ENCODE assay signal across 1 fruit fly cellular context in the genomic region with DNA sequence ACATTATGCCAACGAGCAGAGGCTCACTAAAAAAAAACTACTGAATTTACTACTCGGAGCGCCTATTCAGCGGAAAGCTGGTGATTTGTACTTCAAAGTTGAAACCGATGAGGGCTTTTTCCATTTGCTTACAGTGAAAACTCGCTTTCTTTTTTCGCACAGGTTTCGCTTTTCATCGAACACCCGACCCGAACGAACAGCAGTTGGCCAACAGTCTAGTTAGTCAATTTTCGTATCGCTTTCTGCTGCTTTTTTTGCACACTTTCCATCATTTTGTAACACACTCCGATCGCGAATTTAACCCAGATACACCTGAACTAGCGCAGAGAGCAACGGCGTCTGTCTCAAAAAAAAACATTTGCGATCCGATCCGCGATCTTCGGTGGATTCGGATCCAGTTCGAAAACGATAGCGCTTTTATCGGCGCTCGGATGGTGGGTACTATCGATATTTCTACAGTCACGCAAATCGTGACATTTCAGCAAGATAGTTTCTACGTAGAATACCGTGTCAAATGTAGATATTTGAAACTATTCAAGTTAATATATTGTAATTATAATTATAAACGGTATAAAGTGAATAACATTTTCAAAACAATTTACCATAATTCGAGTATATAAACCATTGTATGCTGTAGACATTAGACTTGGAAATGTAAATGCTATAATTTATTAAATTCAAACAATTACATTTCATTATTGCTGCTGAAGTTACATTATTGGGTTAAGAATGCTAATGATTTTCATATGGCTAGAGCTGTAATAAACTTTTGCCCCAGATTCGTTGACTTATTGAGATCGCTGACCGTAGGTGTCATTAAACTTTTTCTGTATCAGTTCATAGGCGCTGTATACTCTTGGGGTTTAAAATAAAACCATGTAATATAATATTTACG.
TF ChIP-seq lines count a peak whose summit lies in the region.

CG5346 (minus strand) TSS at position 400 of the 895 bp plus-strand sequence.

TF ChIP-seq in whole organism, embryonic, 481 proteins besides CTCF, POLR2A, EP300 and RAD21 (continued from another document and continues in another):
- TF ChIP-seq YL-1 (GFP tag; optimal IDR thresholded peaks at IDR 0.05; lab: Kevin White, UChicago) = no peak
- TF ChIP-seq crp (GFP tag; optimal IDR thresholded peaks at IDR 0.05; lab: Kevin White, UChicago) = no peak
- TF ChIP-seq CG14014 (GFP tag; IDR thresholded peaks at IDR 0.05; lab: Robert Waterston, UW) = no peak
- TF ChIP-seq CG14965 (GFP tag; optimal IDR thresholded peaks at IDR 0.05; lab: Kevin White, UChicago; ENCODE audit: borderline replicate concordance) = no peak
- no peak for TF ChIP-seq CG6272 (GFP tag; IDR thresholded peaks at IDR 0.05; lab: Robert Waterston, UW)
- peak; percentile 99 for TF ChIP-seq CG15514 (GFP tag; optimal IDR thresholded peaks at IDR 0.05; lab: Kevin White, UChicago)
- TF ChIP-seq tna (GFP tag; IDR thresholded peaks at IDR 0.05; lab: Robert Waterston, UW; ENCODE audit: partially characterized antibody) = peak; percentile 79
- TF ChIP-seq fd102C (GFP tag; optimal IDR thresholded peaks at IDR 0.05; lab: Kevin White, UChicago) = no peak
- TF ChIP-seq Dp (GFP tag; optimal IDR thresholded peaks at IDR 0.05; lab: Kevin White, UChicago) = peak; percentile 61
- no peak for TF ChIP-seq br (optimal IDR thresholded peaks at IDR 0.05; lab: Kevin White, UChicago)
- no peak for TF ChIP-seq Ptx1 (GFP tag; IDR thresholded peaks at IDR 0.05; lab: Robert Waterston, UW)
- TF ChIP-seq CG10959 (GFP tag; IDR thresholded peaks at IDR 0.05; lab: Robert Waterston, UW) = no peak
- TF ChIP-seq fd96Cb (tag; optimal IDR thresholded peaks at IDR 0.05; lab: Kevin White, UChicago) = no peak
- TF ChIP-seq nerfin-1 (tag; optimal IDR thresholded peaks at IDR 0.05; lab: Kevin White, UChicago) = no peak
- TF ChIP-seq caup (GFP tag; optimal IDR thresholded peaks at IDR 0.05; lab: Kevin White, UChicago; ENCODE audit: severe bottlenecking) = no peak
- no peak for TF ChIP-seq pnt (GFP tag; optimal IDR thresholded peaks at IDR 0.05; lab: Kevin White, UChicago)
- no peak for TF ChIP-seq ro (GFP tag; IDR thresholded peaks at IDR 0.05; lab: Robert Waterston, UW)
- no peak for TF ChIP-seq HLHmδ (GFP tag; optimal IDR thresholded peaks at IDR 0.05; lab: Kevin White, UChicago)
- TF ChIP-seq CG8089 (GFP tag; optimal IDR thresholded peaks at IDR 0.05; lab: Kevin White, UChicago) = no peak
- TF ChIP-seq CG11504 (tag; optimal IDR thresholded peaks at IDR 0.05; lab: Kevin White, UChicago) = no peak
- TF ChIP-seq CG17568 (GFP tag; optimal IDR thresholded peaks at IDR 0.05; lab: Kevin White, UChicago) = no peak
- TF ChIP-seq CG16813 (GFP tag; IDR thresholded peaks at IDR 0.05; lab: Robert Waterston, UW; ENCODE audit: partially characterized antibody) = peak; percentile 88
- TF ChIP-seq Bdp1 (GFP tag; optimal IDR thresholded peaks at IDR 0.05; lab: Kevin White, UChicago) = no peak
- no peak for TF ChIP-seq CG10274 (GFP tag; optimal IDR thresholded peaks at IDR 0.05; lab: Kevin White, UChicago)
- TF ChIP-seq her (GFP tag; optimal IDR thresholded peaks at IDR 0.05; lab: Kevin White, UChicago) = no peak
- TF ChIP-seq unc-4 (GFP tag; IDR thresholded peaks at IDR 0.05; lab: Robert Waterston, UW; ENCODE audit: partially characterized antibody) = peak; percentile 73
- TF ChIP-seq BEAF-32 (GFP tag; optimal IDR thresholded peaks at IDR 0.05; lab: Kevin White, UChicago) = peak; percentile 82
- TF ChIP-seq CG1024 (GFP tag; IDR thresholded peaks at IDR 0.05; lab: Robert Waterston, UW) = no peak
- TF ChIP-seq Ssrp (tag; optimal IDR thresholded peaks at IDR 0.05; lab: Kevin White, UChicago) = no peak
- TF ChIP-seq CG7987 (GFP tag; optimal IDR thresholded peaks at IDR 0.05; lab: Kevin White, UChicago) = peak; percentile 36
- no peak for TF ChIP-seq CG8290 (GFP tag; optimal IDR thresholded peaks at IDR 0.05; lab: Kevin White, UChicago)
- peak in 1 of 2 experiments; percentile 37 for TF ChIP-seq CG8290 (tag; optimal IDR thresholded peaks at IDR 0.05; lab: Kevin White, UChicago)
- no peak for TF ChIP-seq tap (tag; optimal IDR thresholded peaks at IDR 0.05; lab: Kevin White, UChicago)
- TF ChIP-seq Rfx (GFP tag; IDR thresholded peaks at IDR 0.05; lab: Robert Waterston, UW) = peak; percentile 30; the same call in 1 of the 2 replicates
- peak; percentile 88 for TF ChIP-seq HLH4C (GFP tag; IDR thresholded peaks at IDR 0.05; lab: Robert Waterston, UW; ENCODE audit: partially characterized antibody)
- peak; percentile 4 for TF ChIP-seq Lhr (GFP tag; optimal IDR thresholded peaks at IDR 0.05; lab: Kevin White, UChicago)
- TF ChIP-seq Fer3 (tag; optimal IDR thresholded peaks at IDR 0.05; lab: Kevin White, UChicago) = no peak
- no peak for TF ChIP-seq dpn (GFP tag; optimal IDR thresholded peaks at IDR 0.05; lab: Kevin White, UChicago)
- peak; percentile 55; the same call in 2 of the 3 replicates for TF ChIP-seq Doc3 (GFP tag; IDR thresholded peaks at IDR 0.05; lab: Robert Waterston, UW; ENCODE audit: partially characterized antibody)
- TF ChIP-seq Abd-B (GFP tag; optimal IDR thresholded peaks at IDR 0.05; lab: Kevin White, UChicago) = no peak
- no peak for TF ChIP-seq CG12391 (tag; optimal IDR thresholded peaks at IDR 0.05; lab: Kevin White, UChicago)
- no peak for TF ChIP-seq CG8388 (GFP tag; optimal IDR thresholded peaks at IDR 0.05; lab: Kevin White, UChicago)
- no peak for TF ChIP-seq CG7271 (tag; optimal IDR thresholded peaks at IDR 0.05; lab: Kevin White, UChicago)
- no peak for TF ChIP-seq trem (tag; optimal IDR thresholded peaks at IDR 0.05; lab: Kevin White, UChicago)
- no peak for TF ChIP-seq Pdp1 (GFP tag; optimal IDR thresholded peaks at IDR 0.05; lab: Kevin White, UChicago)
- TF ChIP-seq CG15011 (GFP tag; optimal IDR thresholded peaks at IDR 0.05; lab: Kevin White, UChicago) = no peak
- TF ChIP-seq Camta (GFP tag; optimal IDR thresholded peaks at IDR 0.05; lab: Kevin White, UChicago) = no peak
- no peak for TF ChIP-seq CG18011 (GFP tag; optimal IDR thresholded peaks at IDR 0.05; lab: Kevin White, UChicago)
- TF ChIP-seq CG2202 (tag; optimal IDR thresholded peaks at IDR 0.05; lab: Kevin White, UChicago) = no peak
- TF ChIP-seq sens (GFP tag; lab: Kevin White, UChicago) = peak; percentile 46
- peak; percentile 54 for TF ChIP-seq CG2129 (GFP tag; IDR thresholded peaks at IDR 0.05; lab: Robert Waterston, UW; ENCODE audit: partially characterized antibody)
- TF ChIP-seq aop (GFP tag; IDR thresholded peaks at IDR 0.05; lab: Robert Waterston, UW) = no peak
- peak; percentile 87 for TF ChIP-seq knrl (GFP tag; IDR thresholded peaks at IDR 0.05; lab: Robert Waterston, UW; ENCODE audit: partially characterized antibody)
- TF ChIP-seq CG9797 (GFP tag; optimal IDR thresholded peaks at IDR 0.05; lab: Kevin White, UChicago) = no peak
- TF ChIP-seq p53 (GFP tag; optimal IDR thresholded peaks at IDR 0.05; lab: Kevin White, UChicago) = no peak
- TF ChIP-seq dan (GFP tag; IDR thresholded peaks at IDR 0.05; lab: Robert Waterston, UW) = no peak
- TF ChIP-seq rib (GFP tag; IDR thresholded peaks at IDR 0.05; lab: Robert Waterston, UW) = peak; percentile 61
- no peak for TF ChIP-seq C15 (GFP tag; IDR thresholded peaks at IDR 0.05; lab: Robert Waterston, UW)
- TF ChIP-seq ato (GFP tag; IDR thresholded peaks at IDR 0.05; lab: Robert Waterston, UW; ENCODE audit: partially characterized antibody) = peak; percentile 87
- no peak for TF ChIP-seq CkIIα-i1 (GFP tag; IDR thresholded peaks at IDR 0.05; lab: Robert Waterston, UW)
- no peak for TF ChIP-seq CG6765 (GFP tag; optimal IDR thresholded peaks at IDR 0.05; lab: Kevin White, UChicago)
- TF ChIP-seq inv (GFP tag; IDR thresholded peaks at IDR 0.05; lab: Robert Waterston, UW; ENCODE audit: partially characterized antibody) = peak; percentile 78
- peak; percentile 28 for TF ChIP-seq gro (GFP tag; optimal IDR thresholded peaks at IDR 0.05; lab: Kevin White, UChicago)
- TF ChIP-seq Hand (GFP tag; optimal IDR thresholded peaks at IDR 0.05; lab: Kevin White, UChicago) = no peak
- TF ChIP-seq zen2 (GFP tag; IDR thresholded peaks at IDR 0.05; lab: Robert Waterston, UW; ENCODE audit: partially characterized antibody) = peak; percentile 36; the same call in 2 of the 3 replicates
- TF ChIP-seq twi (tag; optimal IDR thresholded peaks at IDR 0.05; lab: Kevin White, UChicago) = no peak
- no peak for TF ChIP-seq Nf-YA (GFP tag; IDR thresholded peaks at IDR 0.05; lab: Robert Waterston, UW)
- TF ChIP-seq CG9932 (GFP tag; IDR thresholded peaks at IDR 0.05; lab: Robert Waterston, UW) = peak; percentile 38; the same call in 1 of the 2 replicates
- no peak for TF ChIP-seq CG32767 (GFP tag; IDR thresholded peaks at IDR 0.05; lab: Robert Waterston, UW)
- TF ChIP-seq CG17361 (GFP tag; IDR thresholded peaks at IDR 0.05; lab: Robert Waterston, UW) = 0 out of 3 replicates have a peak, but pooled peaks have one; percentile 19
- TF ChIP-seq Hr51 (GFP tag; optimal IDR thresholded peaks at IDR 0.05; lab: Kevin White, UChicago) = no peak
- peak; percentile 69 for TF ChIP-seq E2f2 (GFP tag; IDR thresholded peaks at IDR 0.05; lab: Robert Waterston, UW)
- TF ChIP-seq Side (GFP tag; optimal IDR thresholded peaks at IDR 0.05; lab: Kevin White, UChicago) = no peak
- peak; percentile 60 for TF ChIP-seq sqz (GFP tag; optimal IDR thresholded peaks at IDR 0.05; lab: Kevin White, UChicago)
- TF ChIP-seq Taf1 (GFP tag; IDR thresholded peaks at IDR 0.05; lab: Robert Waterston, UW) = no peak
- no peak for TF ChIP-seq Bteb2 (GFP tag; optimal IDR thresholded peaks at IDR 0.05; lab: Kevin White, UChicago)
- TF ChIP-seq CG1603 (tag; optimal IDR thresholded peaks at IDR 0.05; lab: Kevin White, UChicago) = peak; percentile 38
- TF ChIP-seq sima (GFP tag; optimal IDR thresholded peaks at IDR 0.05; lab: Kevin White, UChicago) = no peak
- peak; percentile 89 for TF ChIP-seq CG7963 (GFP tag; IDR thresholded peaks at IDR 0.05; lab: Robert Waterston, UW; ENCODE audit: partially characterized antibody)
- no peak for TF ChIP-seq yki (optimal IDR thresholded peaks at IDR 0.05; lab: Kevin White, UChicago)
- no peak for TF ChIP-seq bcd (GFP tag; optimal IDR thresholded peaks at IDR 0.05; lab: Kevin White, UChicago)
- TF ChIP-seq bbx (GFP tag; IDR thresholded peaks at IDR 0.05; lab: Robert Waterston, UW; ENCODE audit: partially characterized antibody) = peak; percentile 91
- no peak for TF ChIP-seq bowl (GFP tag; IDR thresholded peaks at IDR 0.05; lab: Robert Waterston, UW)
- TF ChIP-seq fd64A (GFP tag; optimal IDR thresholded peaks at IDR 0.05; lab: Kevin White, UChicago) = no peak
- peak; percentile 16 for TF ChIP-seq CG14710 (tag; optimal IDR thresholded peaks at IDR 0.05; lab: Kevin White, UChicago)
- TF ChIP-seq schlank (tag; optimal IDR thresholded peaks at IDR 0.05; lab: Kevin White, UChicago) = no peak
- TF ChIP-seq Ada2b (GFP tag; IDR thresholded peaks at IDR 0.05; lab: Robert Waterston, UW) = no peak
- TF ChIP-seq CG9215 (GFP tag; IDR thresholded peaks at IDR 0.05; lab: Robert Waterston, UW) = no peak
- no peak for TF ChIP-seq al (GFP tag; IDR thresholded peaks at IDR 0.05; lab: Robert Waterston, UW)
- TF ChIP-seq btn (GFP tag; optimal IDR thresholded peaks at IDR 0.05; lab: Kevin White, UChicago) = no peak
- peak; percentile 45; the same call in 1 of the 2 replicates for TF ChIP-seq NFAT (GFP tag; IDR thresholded peaks at IDR 0.05; lab: Robert Waterston, UW)
- TF ChIP-seq otp (GFP tag; IDR thresholded peaks at IDR 0.05; lab: Robert Waterston, UW) = no peak
- TF ChIP-seq CG13287 (GFP tag; IDR thresholded peaks at IDR 0.05; lab: Robert Waterston, UW; ENCODE audit: partially characterized antibody) = peak; percentile 87
- peak; percentile 92 for TF ChIP-seq amos (GFP tag; IDR thresholded peaks at IDR 0.05; lab: Robert Waterston, UW; ENCODE audit: partially characterized antibody)
- no peak for TF ChIP-seq CG6813 (GFP tag; optimal IDR thresholded peaks at IDR 0.05; lab: Kevin White, UChicago)
- peak; percentile 9 for TF ChIP-seq zen (tag; optimal IDR thresholded peaks at IDR 0.05; lab: Kevin White, UChicago)
- TF ChIP-seq Bgb (GFP tag; IDR thresholded peaks at IDR 0.05; lab: Robert Waterston, UW; ENCODE audit: partially characterized antibody) = peak; percentile 95
- no peak for TF ChIP-seq CG31224 (GFP tag; IDR thresholded peaks at IDR 0.05; lab: Robert Waterston, UW)
- TF ChIP-seq CG17912 (GFP tag; optimal IDR thresholded peaks at IDR 0.05; lab: Kevin White, UChicago) = no peak
- TF ChIP-seq Eip74EF (GFP tag; optimal IDR thresholded peaks at IDR 0.05; lab: Kevin White, UChicago) = no peak
- TF ChIP-seq jumu (GFP tag; optimal IDR thresholded peaks at IDR 0.05; lab: Kevin White, UChicago) = no peak
- TF ChIP-seq CG2116 (GFP tag; optimal IDR thresholded peaks at IDR 0.05; lab: Kevin White, UChicago) = peak; percentile 41
- TF ChIP-seq ken (GFP tag; IDR thresholded peaks at IDR 0.05; lab: Robert Waterston, UW) = no peak
- TF ChIP-seq tll (GFP tag; optimal IDR thresholded peaks at IDR 0.05; lab: Kevin White, UChicago) = no peak
- no peak for TF ChIP-seq psq (GFP tag; optimal IDR thresholded peaks at IDR 0.05; lab: Kevin White, UChicago)
- TF ChIP-seq sna (GFP tag; IDR thresholded peaks at IDR 0.05; lab: Robert Waterston, UW; ENCODE audit: partially characterized antibody) = peak; percentile 47; the same call in 1 of the 2 replicates
- no peak for TF ChIP-seq Spps (tag; optimal IDR thresholded peaks at IDR 0.05; lab: Kevin White, UChicago)
- TF ChIP-seq Rx (GFP tag; IDR thresholded peaks at IDR 0.05; lab: Robert Waterston, UW) = no peak
- peak; percentile 27 for TF ChIP-seq MBD-R2 (GFP tag; IDR thresholded peaks at IDR 0.05; lab: Robert Waterston, UW)
- no peak for TF ChIP-seq CG31365 (tag; optimal IDR thresholded peaks at IDR 0.05; lab: Kevin White, UChicago)
- no peak for TF ChIP-seq CG18619 (GFP tag; optimal IDR thresholded peaks at IDR 0.05; lab: Kevin White, UChicago)
- peak; percentile 53 for TF ChIP-seq pzg (GFP tag; optimal IDR thresholded peaks at IDR 0.05; lab: Kevin White, UChicago)
- no peak for TF ChIP-seq scrt (GFP tag; optimal IDR thresholded peaks at IDR 0.05; lab: Kevin White, UChicago)
- TF ChIP-seq sob (GFP tag; IDR thresholded peaks at IDR 0.05; lab: Robert Waterston, UW) = no peak
- no peak for TF ChIP-seq CG11093 (GFP tag; IDR thresholded peaks at IDR 0.05; lab: Robert Waterston, UW)
- TF ChIP-seq Dip2 (GFP tag; IDR thresholded peaks at IDR 0.05; lab: Robert Waterston, UW) = no peak
- TF ChIP-seq gem (tag; optimal IDR thresholded peaks at IDR 0.05; lab: Kevin White, UChicago) = no peak
- no peak for TF ChIP-seq Sin3A (optimal IDR thresholded peaks at IDR 0.05; lab: Kevin White, UChicago)
- TF ChIP-seq CG16815 (GFP tag; optimal IDR thresholded peaks at IDR 0.05; lab: Kevin White, UChicago) = no peak
- no peak for TF ChIP-seq CG10147 (GFP tag; optimal IDR thresholded peaks at IDR 0.05; lab: Kevin White, UChicago)
- TF ChIP-seq CG6689 (GFP tag; IDR thresholded peaks at IDR 0.05; lab: Robert Waterston, UW) = no peak
- TF ChIP-seq mirr (GFP tag; optimal IDR thresholded peaks at IDR 0.05; lab: Kevin White, UChicago) = no peak
